Worm (Caenorhabditis elegans) whole organism, mixed stage, embryonic: ENCODE measurements around the gene C44E12.1.

Experiments used
- ceh-39 ChIP-seq: fragments of 150-350 bp; optimal IDR thresholded peaks from 2 replicates; lab custom pipeline; 2014; ENCODE audit warnings: missing biosample characterization, missing genetic modification characterization
- ceh-43 ChIP-seq: fragments of 200-800 bp; sonication (Bioruptor generic); optimal IDR thresholded peaks from 2 replicates; lab custom pipeline; 2018; ENCODE audit warnings: mild to moderate bottlenecking, missing genetic modification characterization, moderate library complexity, missing compliant biosample characterization
- ceh-83 ChIP-seq: fragments of 200-800 bp; sonication (Bioruptor generic); optimal IDR thresholded peaks from 2 replicates; lab custom pipeline; 2018; ENCODE audit warnings: mild to moderate bottlenecking, missing genetic modification characterization, missing compliant biosample characterization
- ces-1 ChIP-seq: fragments of 150-350 bp; optimal IDR thresholded peaks from 2 replicates; lab custom pipeline; 2014; ENCODE audit warnings: missing biosample characterization, missing genetic modification reagents, missing genetic modification characterization
- cnd-1 ChIP-seq: fragments of 200-800 bp; sonication (Bioruptor generic); optimal IDR thresholded peaks from 2 replicates; lab custom pipeline; 2018; ENCODE audit warnings: mild to moderate bottlenecking, missing genetic modification characterization, missing compliant biosample characterization
- drap-1 ChIP-seq: fragments of 200-800 bp; sonication (Bioruptor generic); optimal IDR thresholded peaks from 3 replicates; lab custom pipeline; 2018; ENCODE audit warnings: mild to moderate bottlenecking, missing genetic modification characterization, missing compliant biosample characterization
- elt-1 ChIP-seq: sonication (generic microtip); optimal IDR thresholded peaks from 2 replicates; lab custom pipeline; 2017; ENCODE audit warnings: missing genetic modification characterization, mild to moderate bottlenecking, missing compliant biosample characterization, antibody characterized with exemption, moderate library complexity, borderline replicate concordance; ENCODE audit not compliant: insufficient read depth
- elt-3 ChIP-seq: fragments of 150-350 bp; optimal IDR thresholded peaks from 2 replicates; lab custom pipeline; 2014; ENCODE audit warnings: missing biosample characterization, missing genetic modification characterization
- flh-1 ChIP-seq: fragments of 200-800 bp; sonication (Bioruptor generic); optimal IDR thresholded peaks from 2 replicates; lab custom pipeline; 2018; ENCODE audit warnings: mild to moderate bottlenecking, missing genetic modification characterization, moderate library complexity, missing compliant biosample characterization
- ham-2 ChIP-seq: fragments of 200-800 bp; sonication (Bioruptor generic); optimal IDR thresholded peaks from 2 replicates; lab custom pipeline; 2018; ENCODE audit warnings: mild to moderate bottlenecking, missing genetic modification characterization, missing compliant biosample characterization
- hlh-1 ChIP-seq: fragments of 150-350 bp; optimal IDR thresholded peaks from 2 replicates; lab custom pipeline; 2014; ENCODE audit warnings: missing biosample characterization, missing genetic modification reagents, missing genetic modification characterization
- lin-32 ChIP-seq: fragments of 200-800 bp; sonication (Bioruptor generic); optimal IDR thresholded peaks from 2 replicates; lab custom pipeline; 2018; ENCODE audit warnings: mild to moderate bottlenecking, missing genetic modification characterization, missing compliant biosample characterization
- mep-1 ChIP-seq: fragments of 150-350 bp; optimal IDR thresholded peaks from 2 replicates; lab custom pipeline; 2017; ENCODE audit warnings: missing biosample characterization, missing genetic modification reagents, missing genetic modification characterization, inconsistent platforms
- mls-2 ChIP-seq: sonication (generic microtip); optimal IDR thresholded peaks from 2 replicates; lab custom pipeline; 2016; ENCODE audit warnings: mild to moderate bottlenecking, missing genetic modification characterization, moderate library complexity, missing compliant biosample characterization
- nhr-2 ChIP-seq: fragments of 150-350 bp; optimal IDR thresholded peaks from 2 replicates; lab custom pipeline; 2014; ENCODE audit warnings: missing biosample characterization, missing genetic modification characterization
- nhr-28 ChIP-seq: fragments of 150-350 bp; optimal IDR thresholded peaks from 2 replicates; lab custom pipeline; 2014; ENCODE audit warnings: missing biosample characterization, missing genetic modification characterization
- nhr-76 ChIP-seq: sonication (generic microtip); optimal IDR thresholded peaks from 2 replicates; lab custom pipeline; 2017; ENCODE audit warnings: missing biosample characterization, missing genetic modification characterization
- sem-2 ChIP-seq: fragments of 200-800 bp; sonication (Bioruptor generic); optimal IDR thresholded peaks from 2 replicates; lab custom pipeline; 2018; ENCODE audit warnings: mild to moderate bottlenecking, missing genetic modification characterization, missing compliant biosample characterization
- sptf-1 ChIP-seq: sonication (generic microtip); optimal IDR thresholded peaks from 2 replicates; lab custom pipeline; 2017; ENCODE audit warnings: mild to moderate bottlenecking, missing genetic modification characterization, moderate library complexity, missing compliant biosample characterization
- tbx-8 ChIP-seq: fragments of 200-800 bp; sonication (Bioruptor generic); optimal IDR thresholded peaks from 2 replicates; lab custom pipeline; 2018; ENCODE audit warnings: mild to moderate bottlenecking, missing genetic modification characterization, moderate library complexity, missing compliant biosample characterization
- unc-120 ChIP-seq: sonication (generic microtip); optimal IDR thresholded peaks from 2 replicates; lab custom pipeline; 2017; ENCODE audit warnings: missing genetic modification characterization, missing compliant biosample characterization; ENCODE audit not compliant: poor library complexity, severe bottlenecking
- unc-39 ChIP-seq: fragments of 150-350 bp; optimal IDR thresholded peaks from 2 replicates; lab custom pipeline; 2014; ENCODE audit warnings: missing biosample characterization, missing genetic modification characterization
- unc-62 ChIP-seq: fragments of 150-350 bp; optimal IDR thresholded peaks from 2 replicates; lab custom pipeline; 2014; ENCODE audit warnings: missing biosample characterization, missing genetic modification reagents, missing genetic modification characterization
- zip-8 ChIP-seq: fragments of 150-350 bp; optimal IDR thresholded peaks from 2 replicates; lab custom pipeline; 2014; ENCODE audit warnings: missing biosample characterization, missing genetic modification characterization
- ztf-11 ChIP-seq: fragments of 150-350 bp; optimal IDR thresholded peaks from 2 replicates; lab custom pipeline; 2014; ENCODE audit warnings: missing biosample characterization, missing genetic modification characterization

Gene C44E12.1

DNA sequence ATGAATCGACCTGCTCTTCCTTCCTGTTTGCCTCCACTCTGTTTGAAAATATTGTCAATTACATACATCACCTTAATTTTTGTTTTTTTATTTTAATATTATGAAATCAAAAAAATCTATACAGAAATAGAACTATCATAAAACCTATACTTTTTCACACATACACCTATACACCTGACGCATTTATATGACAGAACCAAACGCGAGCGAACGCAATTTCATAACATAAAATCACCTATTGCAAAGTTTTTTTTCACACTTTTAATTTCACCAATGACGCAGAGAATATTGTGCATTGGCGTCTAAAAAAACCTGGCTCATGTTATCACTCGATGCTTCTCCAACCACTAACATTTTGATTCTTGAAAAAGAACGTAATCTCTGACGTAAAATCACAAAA is 34.8 kb upstream of the C44E12.1 start:
- TF ChIP-seq zip-8 (no peak), sptf-1 (no peak), mep-1 (tag; lab: Kevin White, UChicago) (no peak), nhr-76 (tag; lab: Kevin White, UChicago) (no peak), ceh-83 (GFP tag; lab: Kevin White, UChicago) (no peak), ham-2 (no peak), ztf-11 (no peak)
- TF ChIP-seq, all 35 proteins: peak for 0

DNA sequence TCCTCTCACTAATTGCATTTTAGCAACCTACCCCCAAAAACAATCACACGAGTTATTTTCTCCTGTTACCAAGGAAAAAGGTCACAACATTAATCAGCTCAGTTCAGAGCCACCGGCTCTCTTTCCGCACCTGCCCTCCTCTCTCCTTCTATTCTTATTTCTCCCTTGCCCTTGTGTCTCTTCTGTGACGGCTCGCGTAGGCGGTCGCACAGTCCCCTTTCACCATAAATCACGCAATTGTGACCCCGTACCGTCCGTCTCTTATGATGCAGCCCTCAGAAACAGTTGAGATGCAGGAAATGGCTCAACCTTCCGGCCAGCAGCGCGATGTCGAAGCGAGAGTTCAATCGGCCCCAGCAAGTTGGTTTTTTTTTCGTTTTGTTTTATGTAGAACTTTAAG is 34.1 kb upstream of the C44E12.1 start, which contains the start of gene sto-1:
Gene sto-1, plus strand, starts transcription at position 200 of the 400 bp plus-strand sequence.
- peak; percentile 73 for TF ChIP-seq nhr-2 (tag; lab: Kevin White, UChicago)
- TF ChIP-seq sem-2, result no peak
- TF ChIP-seq elt-1 (tag; lab: Kevin White, UChicago), result no peak
- TF ChIP-seq flh-1 (GFP tag; lab: Kevin White, UChicago), result peak; percentile 14
- TF ChIP-seq ceh-39 (tag; lab: Kevin White, UChicago), result no peak
- TF ChIP-seq ces-1 (GFP tag; lab: Kevin White, UChicago), result no peak
- TF ChIP-seq cnd-1 (tag; lab: Kevin White, UChicago), result peak; percentile 30
- no peak for TF ChIP-seq zip-8
- peak; percentile 12 for TF ChIP-seq ceh-83 (GFP tag; lab: Kevin White, UChicago)

DNA sequence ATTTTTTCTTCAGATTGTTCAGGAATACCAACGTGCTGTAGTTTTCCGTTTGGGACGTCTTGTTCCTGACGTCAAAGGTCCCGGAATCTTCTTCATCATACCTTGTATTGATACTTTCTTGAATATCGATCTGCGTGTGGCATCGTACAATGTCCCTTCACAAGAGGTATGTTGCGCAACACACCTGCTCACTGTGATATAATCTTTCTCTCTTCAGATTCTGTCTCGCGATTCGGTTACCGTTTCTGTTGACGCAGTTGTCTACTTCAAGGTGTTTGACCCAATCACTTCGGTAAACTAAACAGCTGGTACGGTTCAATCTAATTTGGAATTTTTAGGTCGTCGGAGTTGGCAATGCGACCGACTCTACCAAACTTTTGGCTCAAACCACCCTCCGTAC is 33.3 kb upstream of the C44E12.1 start:
- TF ChIP-seq nhr-2 (tag; lab: Kevin White, UChicago) (peak; percentile 82), cnd-1 (tag; lab: Kevin White, UChicago) (no peak), unc-62 (GFP tag; lab: Kevin White, UChicago) (no peak), mls-2 (tag; lab: Kevin White, UChicago) (no peak), lin-32 (GFP tag; lab: Kevin White, UChicago) (no peak), elt-3 (tag; lab: Kevin White, UChicago) (no peak), nhr-28 (no peak), ztf-11 (no peak), hlh-1 (peak; percentile 4), unc-39 (tag; lab: Kevin White, UChicago) (no peak), ceh-39 (tag; lab: Kevin White, UChicago) (no peak), mep-1 (tag; lab: Kevin White, UChicago) (no peak), ceh-43 (GFP tag; lab: Kevin White, UChicago) (no peak), zip-8 (peak; percentile 91), tbx-8 (GFP tag; lab: Kevin White, UChicago) (no peak), sptf-1 (no peak)

ce11 chrX:7565005-7565404 is 31.7 kb upstream of the C44E12.1 start, which contains the start of gene vps-52:
TSS of gene vps-52 (plus strand) at chrX:7565323.
- TF ChIP-seq mep-1 (tag; lab: Kevin White, UChicago) (peak; percentile 36), ces-1 (GFP tag; lab: Kevin White, UChicago) (peak; percentile 26), nhr-2 (tag; lab: Kevin White, UChicago) (no peak)

- no peak for TF ChIP-seq ceh-39 (tag; lab: Kevin White, UChicago)
Measured at ce11 chrX:7568684-7569289, 27.9 kb upstream of the C44E12.1 start.

DNA sequence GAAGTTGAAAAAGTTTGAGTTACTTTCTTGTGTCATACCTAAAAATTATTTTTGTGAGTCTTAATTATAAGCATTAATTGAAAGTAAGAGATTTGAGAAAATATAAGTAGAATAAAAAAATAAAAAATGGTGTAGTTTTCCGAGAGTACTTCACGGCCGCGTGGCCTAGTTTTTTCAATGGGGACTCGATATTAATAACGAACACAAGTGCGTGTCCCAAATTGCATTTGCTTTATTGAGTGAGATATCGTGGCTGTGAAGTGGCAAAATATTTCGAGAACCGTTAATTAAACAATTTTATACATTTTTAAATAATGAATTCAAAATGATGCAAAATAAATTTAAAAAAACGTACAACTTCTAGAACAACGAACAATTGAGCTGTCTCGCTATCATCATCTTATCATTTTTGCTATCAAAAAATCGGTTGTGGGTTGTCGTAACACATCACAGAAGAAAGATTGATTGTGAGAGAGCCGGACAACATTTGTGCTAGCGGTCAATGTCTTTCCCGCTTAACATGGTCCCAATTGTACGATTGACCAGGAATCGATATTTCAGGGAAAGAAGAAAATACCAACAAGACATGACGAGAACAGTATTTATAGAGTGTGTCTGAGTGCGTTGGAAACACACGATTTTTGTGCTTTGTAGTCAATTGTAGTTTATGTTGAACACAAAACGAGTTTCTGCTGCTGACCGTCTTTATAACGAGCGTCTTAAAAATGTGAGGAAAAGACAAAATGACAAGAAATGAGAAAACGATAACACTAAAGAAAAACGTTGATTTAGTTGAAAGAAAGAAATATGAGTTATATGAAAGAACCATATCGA is 26.8 kb upstream of the C44E12.1 start, which contains the start of gene apy-1:
Gene apy-1, minus strand, starts transcription at position 38 of the 834 bp plus-strand sequence.
- TF ChIP-seq drap-1 (GFP tag; lab: Kevin White, UChicago) (no peak), ces-1 (GFP tag; lab: Kevin White, UChicago) (peak; percentile 91), unc-120 (tag; lab: Kevin White, UChicago) (peak; percentile 11), ceh-39 (tag; lab: Kevin White, UChicago) (peak; percentile 77)
- TF ChIP-seq, all 35 proteins: peak for 3
